Worm (Caenorhabditis elegans) whole organism, mixed stage, embryonic: ENCODE measurements around the gene nhr-272.
A peak's percentile ranks its signal among the peaks of the same experiment; 100 is the strongest.

ENCODE experiments used
- ceh-39 ChIP-seq: fragments of 150-350 bp; optimal IDR thresholded peaks from 2 replicates; lab custom pipeline; 2014; ENCODE audit warnings: missing biosample characterization, missing genetic modification characterization
- ces-1 ChIP-seq: fragments of 150-350 bp; optimal IDR thresholded peaks from 2 replicates; lab custom pipeline; 2014; ENCODE audit warnings: missing biosample characterization, missing genetic modification reagents, missing genetic modification characterization
- elt-1 ChIP-seq: sonication (generic microtip); optimal IDR thresholded peaks from 2 replicates; lab custom pipeline; 2017; ENCODE audit warnings: missing genetic modification characterization, mild to moderate bottlenecking, missing compliant biosample characterization, antibody characterized with exemption, moderate library complexity, borderline replicate concordance; ENCODE audit not compliant: insufficient read depth
- elt-3 ChIP-seq: fragments of 150-350 bp; optimal IDR thresholded peaks from 2 replicates; lab custom pipeline; 2014; ENCODE audit warnings: missing biosample characterization, missing genetic modification characterization
- hlh-1 ChIP-seq: fragments of 150-350 bp; optimal IDR thresholded peaks from 2 replicates; lab custom pipeline; 2014; ENCODE audit warnings: missing biosample characterization, missing genetic modification reagents, missing genetic modification characterization
- lsy-2 ChIP-seq: fragments of 150-350 bp; optimal IDR thresholded peaks from 2 replicates; lab custom pipeline; 2014; ENCODE audit warnings: missing biosample characterization, missing genetic modification characterization
- mab-5 ChIP-seq: fragments of 150-350 bp; optimal IDR thresholded peaks from 2 replicates; lab custom pipeline; 2014; ENCODE audit warnings: missing biosample characterization, missing genetic modification characterization
- mep-1 ChIP-seq: fragments of 150-350 bp; optimal IDR thresholded peaks from 2 replicates; lab custom pipeline; 2017; ENCODE audit warnings: missing biosample characterization, missing genetic modification reagents, missing genetic modification characterization, inconsistent platforms
- nhr-12 ChIP-seq: fragments of 150-350 bp; optimal IDR thresholded peaks from 2 replicates; lab custom pipeline; 2014; ENCODE audit warnings: missing biosample characterization, missing genetic modification characterization
- nhr-237 ChIP-seq: fragments of 150-350 bp; optimal IDR thresholded peaks from 2 replicates; lab custom pipeline; 2014; ENCODE audit warnings: missing biosample characterization, missing genetic modification characterization
- nhr-76 ChIP-seq: sonication (generic microtip); optimal IDR thresholded peaks from 2 replicates; lab custom pipeline; 2017; ENCODE audit warnings: missing biosample characterization, missing genetic modification characterization
- unc-39 ChIP-seq: fragments of 150-350 bp; optimal IDR thresholded peaks from 2 replicates; lab custom pipeline; 2014; ENCODE audit warnings: missing biosample characterization, missing genetic modification characterization
- unc-62 ChIP-seq: fragments of 150-350 bp; optimal IDR thresholded peaks from 2 replicates; lab custom pipeline; 2014; ENCODE audit warnings: missing biosample characterization, missing genetic modification reagents, missing genetic modification characterization
- ztf-11 ChIP-seq: fragments of 150-350 bp; optimal IDR thresholded peaks from 2 replicates; lab custom pipeline; 2014; ENCODE audit warnings: missing biosample characterization, missing genetic modification characterization

DNA sequence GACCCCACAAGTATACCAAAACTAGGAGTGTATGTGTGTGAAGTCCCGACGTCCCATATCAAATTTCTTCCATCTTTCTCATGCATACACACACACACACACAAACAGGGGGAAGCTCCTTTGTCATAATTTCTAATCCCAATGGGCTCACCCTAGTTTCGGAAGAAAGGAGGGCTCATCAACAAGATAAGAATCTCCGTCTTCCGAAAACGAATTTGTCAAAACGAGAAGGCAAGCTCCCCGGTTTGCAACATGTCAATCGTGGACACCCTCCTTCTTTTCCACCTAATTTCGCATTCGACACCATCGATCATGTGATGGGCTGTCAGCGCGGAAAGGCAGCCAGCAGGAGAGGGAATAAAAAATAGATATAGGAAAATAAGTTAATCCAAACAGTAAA lies 14.3 kb downstream of the nhr-272 start:
- TF ChIP-seq unc-62 (GFP tag; lab: Kevin White, UChicago) (peak; percentile 97), nhr-237 (tag; lab: Kevin White, UChicago) (no peak), ztf-11 (tag; lab: Kevin White, UChicago) (no peak), ces-1 (no peak), elt-1 (peak; percentile 62), nhr-76 (tag; lab: Kevin White, UChicago) (no peak), ceh-39 (tag; lab: Kevin White, UChicago) (no peak), lsy-2 (tag; lab: Kevin White, UChicago) (no peak), hlh-1 (tag; lab: Kevin White, UChicago) (no peak), elt-3 (tag; lab: Kevin White, UChicago) (no peak), unc-39 (tag; lab: Kevin White, UChicago) (no peak), nhr-12 (no peak), mab-5 (tag; lab: Kevin White, UChicago) (peak; percentile 34), mep-1 (peak; percentile 19)
